Worm (Caenorhabditis elegans) whole organism, L2 larva: ENCODE data around the gene Y11D7A.7.

Experiments
- F13H6.1 ChIP-seq: sonication (generic microtip); optimal IDR thresholded peaks from 2 replicates; lab custom pipeline; 2016; ENCODE audit warnings: missing genetic modification characterization, missing compliant biosample characterization
- ZK546.5 ChIP-seq: sonication (generic microtip); optimal IDR thresholded peaks from 2 replicates; lab custom pipeline; 2017; ENCODE audit warnings: missing biosample characterization, missing genetic modification characterization
- alr-1 ChIP-seq: fragments of 150-350 bp; optimal IDR thresholded peaks from 2 replicates; lab custom pipeline; 2014; ENCODE audit warnings: missing biosample characterization, missing genetic modification characterization
- aly-2 ChIP-seq: fragments of 150-350 bp; optimal IDR thresholded peaks from 2 replicates; lab custom pipeline; 2014; ENCODE audit warnings: missing biosample characterization, missing genetic modification characterization
- ama-1 ChIP-seq: fragments of 150-350 bp; optimal IDR thresholded peaks from 2 replicates; lab custom pipeline; 2018; ENCODE audit warnings: inconsistent platforms
- blmp-1 ChIP-seq: sonication (generic microtip); optimal IDR thresholded peaks from 2 replicates; lab custom pipeline; 2017; ENCODE audit warnings: missing genetic modification characterization, mild to moderate bottlenecking, missing compliant biosample characterization, antibody characterized with exemption, moderate library complexity; ENCODE audit not compliant: insufficient read depth
- ceh-16 ChIP-seq: fragments of 150-350 bp; optimal IDR thresholded peaks from 2 replicates; lab custom pipeline; 2014; ENCODE audit warnings: missing biosample characterization, missing genetic modification characterization
- crh-2 ChIP-seq: sonication (generic microtip); optimal IDR thresholded peaks from 2 replicates; lab custom pipeline; 2017; ENCODE audit warnings: missing biosample characterization, missing genetic modification characterization
- dmd-4 ChIP-seq: sonication (generic microtip); optimal IDR thresholded peaks from 2 replicates; lab custom pipeline; 2017; ENCODE audit warnings: missing biosample characterization, missing genetic modification characterization
- egl-27 ChIP-seq: sonication (generic microtip); optimal IDR thresholded peaks from 3 replicates; lab custom pipeline; 2017; ENCODE audit warnings: missing biosample characterization, missing genetic modification reagents, missing genetic modification characterization
- gmeb-1 ChIP-seq: fragments of 150-350 bp; optimal IDR thresholded peaks from 2 replicates; lab custom pipeline; 2014; ENCODE audit warnings: missing biosample characterization, missing genetic modification characterization
- lin-11 ChIP-seq: fragments of 150-350 bp; sonication (generic microtip); optimal IDR thresholded peaks from 2 replicates; lab custom pipeline; 2014; ENCODE audit warnings: missing biosample characterization, missing genetic modification characterization, inconsistent platforms, mixed read lengths
- lin-13 ChIP-seq: fragments of 150-350 bp; optimal IDR thresholded peaks from 2 replicates; lab custom pipeline; 2014; ENCODE audit warnings: missing biosample characterization, missing genetic modification reagents, missing genetic modification characterization
- lin-39 ChIP-seq: fragments of 150-350 bp; optimal IDR thresholded peaks from 2 replicates; lab custom pipeline; 2014; ENCODE audit warnings: missing biosample characterization, missing genetic modification reagents, missing genetic modification characterization
- lsy-2 ChIP-seq, 2 experiments: fragments of 150-350 bp in 1 of 2; sonication (generic microtip) in 1 of 2; optimal IDR thresholded peaks; 2 replicates each; lab custom pipeline; 2014 to 2017; ENCODE audit warnings: missing biosample characterization in 2 of 2, missing genetic modification characterization in 2 of 2
- mab-5 ChIP-seq: fragments of 150-350 bp; optimal IDR thresholded peaks from 2 replicates; lab custom pipeline; 2014; ENCODE audit warnings: missing biosample characterization, missing genetic modification characterization
- mdl-1 ChIP-seq, 2 experiments: fragments of 150-350 bp in 1 of 2; sonication (generic microtip) in 1 of 2; optimal IDR thresholded peaks; 2 replicates each; lab custom pipeline; 2017; ENCODE audit warnings: missing biosample characterization in 2 of 2, missing genetic modification characterization in 2 of 2
- nhr-10 ChIP-seq: sonication (generic microtip); optimal IDR thresholded peaks from 2 replicates; lab custom pipeline; 2017; ENCODE audit warnings: missing biosample characterization, missing genetic modification characterization
- nhr-12 ChIP-seq: fragments of 150-350 bp; optimal IDR thresholded peaks from 2 replicates; lab custom pipeline; 2014; ENCODE audit warnings: missing biosample characterization, missing genetic modification characterization
- nhr-21 ChIP-seq: fragments of 150-350 bp; optimal IDR thresholded peaks from 2 replicates; lab custom pipeline; 2014; ENCODE audit warnings: missing biosample characterization, missing genetic modification characterization
- nhr-237 ChIP-seq: fragments of 150-350 bp; optimal IDR thresholded peaks from 2 replicates; lab custom pipeline; 2014; ENCODE audit warnings: missing biosample characterization, missing genetic modification characterization
- nhr-25 ChIP-seq: fragments of 150-350 bp; sonication (generic microtip); optimal IDR thresholded peaks from 3 replicates; lab custom pipeline; 2014; ENCODE audit warnings: missing biosample characterization, missing genetic modification characterization
- nhr-77 ChIP-seq: fragments of 150-350 bp; optimal IDR thresholded peaks from 2 replicates; lab custom pipeline; 2014; ENCODE audit warnings: missing biosample characterization, missing genetic modification characterization
- peb-1 ChIP-seq: fragments of 150-350 bp; optimal IDR thresholded peaks from 2 replicates; lab custom pipeline; 2014; ENCODE audit warnings: missing biosample characterization, missing genetic modification characterization
- skn-1 ChIP-seq: sonication (generic microtip); optimal IDR thresholded peaks from 2 replicates; lab custom pipeline; 2017; ENCODE audit warnings: missing biosample characterization, missing genetic modification characterization
- sma-9 ChIP-seq, 2 experiments: fragments of 150-350 bp in 1 of 2; sonication (generic microtip) in 1 of 2; optimal IDR thresholded peaks; 2 replicates each; lab custom pipeline; 2014 to 2016; ENCODE audit warnings: missing genetic modification characterization in 2 of 2, mild to moderate bottlenecking in 1 of 2, missing biosample characterization in 1 of 2, missing compliant biosample characterization in 1 of 2, missing genetic modification reagents in 1 of 2, moderate library complexity in 1 of 2
- snpc-4 ChIP-seq: fragments of 150-350 bp; optimal IDR thresholded peaks from 2 replicates; lab custom pipeline; 2014; ENCODE audit warnings: missing biosample characterization, missing genetic modification characterization
- unc-62 ChIP-seq: fragments of 150-350 bp; optimal IDR thresholded peaks from 2 replicates; lab custom pipeline; 2014; ENCODE audit warnings: missing biosample characterization, missing genetic modification reagents, missing genetic modification characterization
- zag-1 ChIP-seq: fragments of 150-350 bp; optimal IDR thresholded peaks from 2 replicates; lab custom pipeline; 2014; ENCODE audit warnings: missing biosample characterization, missing genetic modification characterization
- ztf-1 ChIP-seq: fragments of 200-800 bp; sonication (Bioruptor generic); conservative IDR thresholded peaks from 2 replicates; pipeline ENCODE4 v1.3.6; 2022; ENCODE audit warnings: missing genetic modification characterization, missing compliant biosample characterization
- ztf-11 ChIP-seq: sonication (generic microtip); optimal IDR thresholded peaks from 2 replicates; lab custom pipeline; 2017; ENCODE audit warnings: missing biosample characterization, missing genetic modification characterization

Y11D7A.7 gene

DNA sequence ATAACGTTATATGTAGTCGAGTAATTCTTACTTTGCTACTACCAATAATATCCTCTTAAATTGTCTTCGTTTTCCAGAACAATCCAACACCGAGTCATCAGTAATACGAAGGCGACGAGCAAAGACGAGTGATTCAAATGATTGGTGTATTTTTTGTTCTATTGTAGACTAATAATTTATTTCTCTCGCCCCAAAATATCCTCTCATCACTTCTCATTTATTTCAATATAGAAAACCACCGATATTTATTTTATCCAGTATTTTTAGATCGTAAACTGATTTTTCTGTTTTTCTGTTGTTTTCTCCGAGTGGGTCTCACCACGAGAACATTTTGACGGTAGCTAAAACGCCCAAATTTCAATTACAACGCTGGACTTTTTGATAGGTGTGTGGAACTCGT, 21.7 kb upstream of the Y11D7A.7 start:
- TF ChIP-seq zag-1 (tag; lab: Kevin White, UChicago) (no peak), F13H6.1 (tag; lab: Kevin White, UChicago) (no peak), lin-11 (tag; lab: Kevin White, UChicago) (no peak), nhr-21 (tag; lab: Kevin White, UChicago) (no peak), nhr-25 (no peak), blmp-1 (no peak), lsy-2 (tag; optimal IDR thresholded peaks at IDR 0.05; lab: Kevin White, UChicago) (no peak), ztf-11 (tag; lab: Kevin White, UChicago) (no peak), gmeb-1 (tag; lab: Kevin White, UChicago) (no peak), sma-9 (GFP tag; optimal IDR thresholded peaks at IDR 0.05; lab: Kevin White, UChicago) (no peak), sma-9 (tag; optimal IDR thresholded peaks at IDR 0.05; lab: Kevin White, UChicago) (no peak), crh-2 (tag; lab: Kevin White, UChicago) (no peak), nhr-237 (tag; lab: Kevin White, UChicago) (no peak), nhr-12 (tag; lab: Kevin White, UChicago) (no peak), snpc-4 (tag; lab: Kevin White, UChicago) (no peak), lin-13 (GFP tag; lab: Kevin White, UChicago) (no peak), skn-1 (tag; lab: Kevin White, UChicago) (no peak), ZK546.5 (no peak), mdl-1 (tag; optimal IDR thresholded peaks at IDR 0.05; lab: Kevin White, UChicago) (no peak)
- TF ChIP-seq, all 48 proteins: peak for 0

DNA sequence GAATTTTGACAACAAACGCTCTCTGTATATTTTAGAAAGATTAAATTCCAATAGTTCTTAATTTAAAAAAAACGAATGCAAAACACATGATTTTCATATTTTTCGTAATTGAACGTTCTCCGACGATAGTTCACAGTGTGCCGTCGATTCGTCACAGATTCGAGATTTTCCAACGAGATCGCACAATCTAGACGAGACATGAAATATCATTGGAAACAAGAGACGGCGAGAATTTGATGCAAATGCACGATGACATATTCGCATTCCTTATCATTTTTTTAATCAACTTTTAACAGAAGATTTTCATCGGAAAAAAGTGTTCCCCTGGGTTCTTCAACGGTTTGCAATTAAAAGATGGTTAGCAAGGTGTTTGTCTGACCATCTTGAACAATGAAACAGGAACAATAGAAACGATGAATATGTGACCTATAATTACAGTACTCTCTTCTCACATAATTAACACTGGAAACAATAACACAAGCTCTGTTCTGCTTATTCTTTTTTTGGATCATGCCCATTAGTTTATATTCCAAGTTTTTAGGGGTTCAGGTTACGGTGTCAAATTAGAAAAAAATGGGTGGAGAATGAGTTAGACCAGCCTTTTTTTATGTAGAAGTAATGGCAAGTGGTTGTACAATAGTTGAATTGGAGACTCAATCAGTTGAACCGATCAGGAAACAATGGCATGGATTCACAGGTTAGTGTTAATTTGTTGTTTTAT, 16.7 kb upstream of the Y11D7A.7 start, which contains the start of gene Y11D7A.3:
TSS of gene Y11D7A.3 (plus strand) at position 671 of the 721 bp plus-strand sequence.
- peak; percentile 43 for TF ChIP-seq sma-9 (GFP tag; optimal IDR thresholded peaks at IDR 0.05; lab: Kevin White, UChicago)
- TF ChIP-seq sma-9 (tag; optimal IDR thresholded peaks at IDR 0.05; lab: Kevin White, UChicago), result no peak
- no peak for TF ChIP-seq aly-2 (tag; lab: Kevin White, UChicago)

DNA sequence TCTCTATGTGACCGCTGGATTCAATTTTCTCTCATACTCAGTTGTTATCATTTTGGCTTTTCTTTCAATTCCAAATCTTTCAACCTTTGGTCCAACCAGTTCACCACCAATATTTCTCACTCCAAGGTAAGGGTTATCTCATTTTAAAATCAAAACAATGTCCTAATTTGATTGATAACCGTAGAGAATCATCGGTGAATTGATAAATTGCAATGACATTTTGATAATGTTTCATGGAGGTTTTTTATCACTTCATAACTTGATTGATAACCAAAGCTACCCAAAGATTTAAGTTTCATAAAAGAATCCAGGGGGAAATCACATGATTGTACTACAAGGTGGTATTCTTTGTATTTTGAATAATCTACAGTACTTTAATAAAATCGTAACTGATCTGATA, 10.2 kb upstream of the Y11D7A.7 start:
- TF ChIP-seq nhr-21 (tag; lab: Kevin White, UChicago) (no peak), sma-9 (GFP tag; optimal IDR thresholded peaks at IDR 0.05; lab: Kevin White, UChicago) (no peak), sma-9 (tag; optimal IDR thresholded peaks at IDR 0.05; lab: Kevin White, UChicago) (no peak), ZK546.5 (no peak), F13H6.1 (tag; lab: Kevin White, UChicago) (no peak), egl-27 (tag; lab: Kevin White, UChicago) (no peak), gmeb-1 (tag; lab: Kevin White, UChicago) (no peak), alr-1 (tag; lab: Kevin White, UChicago) (no peak), zag-1 (tag; lab: Kevin White, UChicago) (no peak), ceh-16 (no peak), nhr-237 (tag; lab: Kevin White, UChicago) (no peak), nhr-77 (tag; lab: Kevin White, UChicago) (no peak), ama-1 (lab: Kevin White, UChicago) (no peak), nhr-10 (tag; lab: Kevin White, UChicago) (no peak)

DNA sequence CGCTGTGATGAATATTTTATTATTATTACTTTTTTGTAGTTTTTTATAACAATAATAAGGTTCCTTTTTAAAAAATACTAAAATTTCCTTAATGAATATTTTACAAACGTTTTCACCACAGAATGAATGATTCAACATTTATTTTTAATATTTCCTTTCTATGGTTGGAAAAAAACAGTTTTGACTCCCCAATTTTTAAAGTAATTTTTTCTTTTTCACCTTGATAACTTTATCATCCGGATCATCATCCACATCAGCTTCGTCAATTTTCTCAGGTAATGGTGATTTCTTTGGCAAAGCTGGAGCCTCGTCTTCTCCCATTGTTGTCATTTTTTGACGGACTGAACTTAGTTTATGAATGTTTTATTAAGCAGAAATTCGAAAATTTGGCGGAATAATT, 5.6 kb upstream of the Y11D7A.7 start, which contains the start of gene rab-28:
TSS of gene rab-28 (minus strand) at position 343 of the 400 bp plus-strand sequence.
- TF ChIP-seq nhr-237 (tag; lab: Kevin White, UChicago) (no peak), mab-5 (tag; lab: Kevin White, UChicago) (no peak), F13H6.1 (tag; lab: Kevin White, UChicago) (no peak), peb-1 (tag; lab: Kevin White, UChicago) (no peak), zag-1 (tag; lab: Kevin White, UChicago) (no peak), egl-27 (tag; lab: Kevin White, UChicago) (no peak), ztf-1 (no peak), unc-62 (GFP tag; lab: Kevin White, UChicago) (no peak), dmd-4 (tag; lab: Kevin White, UChicago) (no peak), lin-39 (tag; lab: Kevin White, UChicago) (no peak), skn-1 (tag; lab: Kevin White, UChicago) (no peak), aly-2 (tag; lab: Kevin White, UChicago) (no peak)

DNA sequence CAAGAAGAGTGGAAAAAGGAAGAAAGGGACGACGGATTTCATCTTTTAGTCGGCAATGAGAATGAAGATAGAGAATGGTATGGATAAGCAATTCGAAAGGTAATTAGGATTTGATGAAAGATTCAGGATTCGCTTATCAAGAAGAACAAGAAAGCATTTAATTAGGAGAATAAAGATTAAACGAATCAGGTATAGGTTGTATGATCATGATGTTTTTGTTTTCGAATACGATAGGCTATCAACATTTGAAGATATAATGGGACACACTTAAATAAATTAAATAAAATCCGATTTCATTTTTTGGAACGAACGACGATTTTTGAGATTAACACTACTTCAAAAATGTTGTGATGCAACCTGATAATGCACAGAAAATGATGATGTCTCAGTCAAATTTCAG, 3.9 kb upstream of the Y11D7A.7 start, which contains the start of gene Y11D7A.5:
TSS of gene Y11D7A.5 (minus strand) at position 101 of the 400 bp plus-strand sequence.
- TF ChIP-seq ZK546.5 (no peak), mdl-1 (tag; optimal IDR thresholded peaks at IDR 0.05; lab: Kevin White, UChicago) (no peak), alr-1 (tag; lab: Kevin White, UChicago) (no peak), crh-2 (tag; lab: Kevin White, UChicago) (no peak)
